Fruit fly (Drosophila melanogaster) whole organism, embryonic: ENCODE results near the gene mora.

Experiments used
- Bdp1 ChIP-seq: fragments of 200-800 bp; sonication (Bioruptor generic); optimal IDR thresholded peaks from 3 replicates; lab custom pipeline; 2016; ENCODE audit warnings: missing biosample characterization, missing genetic modification characterization
- Blimp-1 ChIP-seq: fragments of 200-800 bp; sonication (Bioruptor generic); optimal IDR thresholded peaks from 3 replicates; lab custom pipeline; 2018; ENCODE audit warnings: missing biosample characterization, missing genetic modification characterization, mild to moderate bottlenecking, moderate library complexity, missing genetic modification reagents
- CG10147 ChIP-seq: fragments of 200-800 bp; sonication (Bioruptor generic); optimal IDR thresholded peaks from 2 replicates; lab custom pipeline; 2019; ENCODE audit warnings: missing biosample characterization, mild to moderate bottlenecking, missing genetic modification characterization, moderate library complexity
- CG10209 ChIP-seq: fragments of 200-800 bp; sonication (Bioruptor generic); optimal IDR thresholded peaks from 3 replicates; lab custom pipeline; 2017; ENCODE audit warnings: missing biosample characterization, mild to moderate bottlenecking, missing genetic modification characterization, missing genetic modification reagents
- CG10321 ChIP-seq: fragments of 200-800 bp; sonication (Bioruptor generic); IDR thresholded peaks from 2 replicates; pipeline ENCODE4 v1.3.6; 2022; ENCODE audit warnings: missing biosample characterization, missing genetic modification characterization
- CG10979 ChIP-seq: fragments of 200-800 bp; sonication (Bioruptor generic); optimal IDR thresholded peaks from 2 replicates; lab custom pipeline; 2018; ENCODE audit warnings: missing biosample characterization, mild to moderate bottlenecking, missing genetic modification characterization, moderate library complexity
- CG11247 ChIP-seq: fragments of 200-800 bp; sonication (Bioruptor generic); IDR thresholded peaks from 2 replicates; pipeline ENCODE4 v1.3.6; 2022; ENCODE audit warnings: missing biosample characterization, missing genetic modification characterization
- CG11560 ChIP-seq: fragments of 200-800 bp; sonication (Bioruptor generic); IDR thresholded peaks from 3 replicates; pipeline ENCODE4 v1.3.6; 2022; ENCODE audit warnings: missing biosample characterization, missing genetic modification characterization
- CG12071 ChIP-seq: fragments of 200-800 bp; sonication (Bioruptor generic); optimal IDR thresholded peaks from 3 replicates; lab custom pipeline; 2018; ENCODE audit warnings: missing biosample characterization, mild to moderate bottlenecking, missing genetic modification characterization
- CG12299 ChIP-seq: fragments of 200-800 bp; sonication (Bioruptor generic); optimal IDR thresholded peaks from 2 replicates; lab custom pipeline; 2018; ENCODE audit warnings: missing biosample characterization, mild to moderate bottlenecking, missing genetic modification characterization
- CG15269 ChIP-seq: fragments of 200-800 bp; sonication (Bioruptor generic); optimal IDR thresholded peaks from 2 replicates; lab custom pipeline; 2018; ENCODE audit warnings: missing biosample characterization, mild to moderate bottlenecking, missing genetic modification characterization, moderate library complexity
- CG18476 ChIP-seq: fragments of 200-800 bp; sonication (Bioruptor generic); optimal IDR thresholded peaks from 2 replicates; lab custom pipeline; 2016; ENCODE audit warnings: missing biosample characterization, mild to moderate bottlenecking, missing genetic modification characterization
- CG18764 ChIP-seq: fragments of 200-800 bp; sonication (Bioruptor generic); optimal IDR thresholded peaks from 3 replicates; lab custom pipeline; 2016; ENCODE audit warnings: missing biosample characterization, missing genetic modification characterization
- CG2712 ChIP-seq: fragments of 200-800 bp; optimal IDR thresholded peaks from 3 replicates; lab custom pipeline; 2019; ENCODE audit warnings: missing biosample characterization, mild to moderate bottlenecking, missing genetic modification characterization, moderate library complexity
- CG3726 ChIP-seq: fragments of 200-800 bp; sonication (Bioruptor generic); IDR thresholded peaks from 3 replicates; pipeline ENCODE4, ENCODE4 v1.3.6; 2022; ENCODE audit warnings: missing biosample characterization, missing genetic modification characterization
- CG4328 ChIP-seq: fragments of 200-800 bp; sonication (Bioruptor generic); optimal IDR thresholded peaks from 3 replicates; lab custom pipeline; 2017; ENCODE audit warnings: missing biosample characterization, missing genetic modification reagents, missing genetic modification characterization
- CG4424 ChIP-seq: fragments of 200-800 bp; sonication (Bioruptor generic); optimal IDR thresholded peaks from 3 replicates; lab custom pipeline; 2016; ENCODE audit warnings: missing biosample characterization, missing genetic modification characterization
- CG4854 ChIP-seq: fragments of 200-800 bp; sonication (Bioruptor generic); optimal IDR thresholded peaks from 2 replicates; lab custom pipeline; 2016; ENCODE audit warnings: missing biosample characterization, missing genetic modification characterization, inconsistent platforms
- CG6683 ChIP-seq: fragments of 200-800 bp; sonication (Bioruptor generic); optimal IDR thresholded peaks from 2 replicates; lab custom pipeline; 2017; ENCODE audit warnings: missing biosample characterization, mild to moderate bottlenecking, missing genetic modification characterization, missing genetic modification reagents
- CG6765 ChIP-seq: fragments of 200-800 bp; sonication (Bioruptor generic); optimal IDR thresholded peaks from 3 replicates; lab custom pipeline; 2017; ENCODE audit warnings: missing biosample characterization, mild to moderate bottlenecking, missing genetic modification characterization
- CG7556 ChIP-seq: fragments of 200-800 bp; sonication (Bioruptor generic); optimal IDR thresholded peaks from 2 replicates; lab custom pipeline; 2017; ENCODE audit warnings: missing biosample characterization, mild to moderate bottlenecking, missing genetic modification characterization
- CG8478 ChIP-seq: fragments of >200 bp; optimal IDR thresholded peaks from 2 replicates; lab custom pipeline; 2018
- CG9437 ChIP-seq: fragments of 200-800 bp; sonication (Bioruptor generic); optimal IDR thresholded peaks from 2 replicates; lab custom pipeline; 2018; ENCODE audit warnings: missing biosample characterization, mild to moderate bottlenecking, missing genetic modification characterization
- CG9609 ChIP-seq: fragments of 200-800 bp; sonication (Bioruptor generic); optimal IDR thresholded peaks from 3 replicates; lab custom pipeline; 2016; ENCODE audit warnings: missing biosample characterization, missing genetic modification characterization
- CkIIα-i1 ChIP-seq: fragments of 200-800 bp; sonication (Bioruptor generic); IDR thresholded peaks from 2 replicates; pipeline ENCODE4 v1.3.6; 2022; ENCODE audit warnings: missing biosample characterization, missing genetic modification characterization
- Dbx ChIP-seq: fragments of 200-800 bp; sonication (Bioruptor generic); IDR thresholded peaks from 3 replicates; pipeline ENCODE4 v1.3.6; 2022; ENCODE audit warnings: missing biosample characterization, missing genetic modification characterization
- Dfd ChIP-seq, 2 experiments: fragments of >200 bp; optimal IDR thresholded peaks; 2 replicates each; lab custom pipeline; 2017; ENCODE audit warnings: missing biosample characterization in 2 of 2, missing genetic modification characterization in 2 of 2
- Dll ChIP-seq: fragments of 200-800 bp; sonication (Bioruptor generic); IDR thresholded peaks from 4 replicates; pipeline ENCODE4 v1.3.6; 2022; ENCODE audit warnings: missing biosample characterization, missing genetic modification characterization; ENCODE audit not compliant: partially characterized antibody
- E2f2 ChIP-seq: fragments of 200-800 bp; sonication (Bioruptor generic); IDR thresholded peaks from 2 replicates; pipeline ENCODE4 v1.3.6; 2022; ENCODE audit warnings: missing biosample characterization, missing genetic modification characterization
- Fer2 ChIP-seq: fragments of 200-800 bp; sonication (Bioruptor generic); optimal IDR thresholded peaks from 2 replicates; lab custom pipeline; 2018; ENCODE audit warnings: missing biosample characterization, mild to moderate bottlenecking, missing genetic modification characterization, moderate library complexity
- Hey ChIP-seq: fragments of 200-800 bp; sonication (Bioruptor generic); optimal IDR thresholded peaks from 3 replicates; lab custom pipeline; 2018; ENCODE audit warnings: missing biosample characterization, mild to moderate bottlenecking, missing genetic modification characterization
- Mes4 ChIP-seq: fragments of 200-800 bp; sonication (Bioruptor generic); optimal IDR thresholded peaks from 2 replicates; lab custom pipeline; 2016; ENCODE audit warnings: missing biosample characterization, missing genetic modification characterization
- PHDP ChIP-seq: fragments of 200-800 bp; sonication (Bioruptor generic); optimal IDR thresholded peaks from 3 replicates; lab custom pipeline; 2018; ENCODE audit warnings: missing biosample characterization, mild to moderate bottlenecking, missing genetic modification characterization, moderate library complexity
- Sry-β ChIP-seq: fragments of 200-800 bp; sonication (Bioruptor generic); optimal IDR thresholded peaks from 2 replicates; lab custom pipeline; 2018; ENCODE audit warnings: missing biosample characterization, mild to moderate bottlenecking, missing genetic modification characterization, moderate library complexity
- corto ChIP-seq: fragments of 200-800 bp; sonication (Bioruptor generic); optimal IDR thresholded peaks from 2 replicates; lab custom pipeline; 2016; ENCODE audit warnings: missing biosample characterization, mild to moderate bottlenecking, missing genetic modification characterization, moderate library complexity
- cwo ChIP-seq: fragments of 200-800 bp; sonication (Bioruptor generic); optimal IDR thresholded peaks from 3 replicates; lab custom pipeline; 2017; ENCODE audit warnings: missing biosample characterization, missing genetic modification characterization, mild to moderate bottlenecking, moderate library complexity, missing genetic modification reagents
- dan ChIP-seq: fragments of 200-800 bp; sonication (Bioruptor generic); IDR thresholded peaks from 2 replicates; pipeline ENCODE4 v1.3.6; 2022; ENCODE audit warnings: missing biosample characterization, missing genetic modification characterization
- dati ChIP-seq: fragments of 200-800 bp; sonication (Bioruptor generic); IDR thresholded peaks from 2 replicates; pipeline ENCODE4 v1.3.6; 2022; ENCODE audit warnings: missing biosample characterization, missing genetic modification characterization
- fd102C ChIP-seq: fragments of 200-800 bp; sonication (Bioruptor generic); optimal IDR thresholded peaks from 2 replicates; lab custom pipeline; 2018; ENCODE audit warnings: missing biosample characterization, mild to moderate bottlenecking, missing genetic modification characterization, moderate library complexity
- fru ChIP-seq: fragments of >200 bp; optimal IDR thresholded peaks from 2 replicates; lab custom pipeline; 2017
- ind ChIP-seq: fragments of 200-800 bp; sonication (Bioruptor generic); optimal IDR thresholded peaks from 3 replicates; lab custom pipeline; 2016; ENCODE audit warnings: missing biosample characterization, missing genetic modification characterization
- ken ChIP-seq: fragments of 200-800 bp; sonication (Bioruptor generic); IDR thresholded peaks from 3 replicates; pipeline ENCODE4 v1.3.6; 2022; ENCODE audit warnings: missing biosample characterization, missing genetic modification characterization
- nerfin-1 ChIP-seq: fragments of 200-800 bp; sonication (Bioruptor generic); optimal IDR thresholded peaks from 3 replicates; lab custom pipeline; 2019; ENCODE audit warnings: missing biosample characterization, mild to moderate bottlenecking, missing genetic modification characterization, moderate library complexity
- prd ChIP-seq, 3 experiments: fragments of >200 bp in 2 of 3; fragments of 200-800 bp in 1 of 3; sonication (Bioruptor generic) in 1 of 3; optimal IDR thresholded peaks in 2 of 3; IDR thresholded peaks in 1 of 3; 2 replicates in 2 of 3; 3 replicates in 1 of 3; pipeline versions ENCODE4 v1.3.6 to Lab custom; 2017 to 2022; ENCODE audit warnings: missing biosample characterization in 1 of 3, missing genetic modification characterization in 1 of 3
- psq ChIP-seq: fragments of 200-800 bp; sonication (Bioruptor generic); optimal IDR thresholded peaks from 2 replicates; lab custom pipeline; 2017; ENCODE audit warnings: missing biosample characterization, missing genetic modification characterization
- pzg ChIP-seq: fragments of 200-800 bp; sonication (Bioruptor generic); optimal IDR thresholded peaks from 3 replicates; lab custom pipeline; 2018; ENCODE audit warnings: missing biosample characterization, mild to moderate bottlenecking, missing genetic modification characterization, moderate library complexity
- ranshi ChIP-seq: fragments of 200-800 bp; sonication (Bioruptor generic); IDR thresholded peaks from 2 replicates; pipeline ENCODE4 v1.3.6; 2022; ENCODE audit warnings: missing biosample characterization, missing genetic modification characterization
- slp2 ChIP-seq: fragments of 200-800 bp; sonication (Bioruptor generic); optimal IDR thresholded peaks from 2 replicates; lab custom pipeline; 2016; ENCODE audit warnings: missing biosample characterization, missing genetic modification characterization
- tin ChIP-seq: fragments of 200-800 bp; sonication (Bioruptor generic); optimal IDR thresholded peaks from 3 replicates; lab custom pipeline; 2016; ENCODE audit warnings: missing biosample characterization, missing genetic modification characterization
- wdn ChIP-seq: fragments of 200-800 bp; sonication (Bioruptor generic); IDR thresholded peaks from 2 replicates; pipeline ENCODE4 v1.3.6; 2022; ENCODE audit warnings: missing biosample characterization, missing genetic modification characterization

mora gene

DNA sequence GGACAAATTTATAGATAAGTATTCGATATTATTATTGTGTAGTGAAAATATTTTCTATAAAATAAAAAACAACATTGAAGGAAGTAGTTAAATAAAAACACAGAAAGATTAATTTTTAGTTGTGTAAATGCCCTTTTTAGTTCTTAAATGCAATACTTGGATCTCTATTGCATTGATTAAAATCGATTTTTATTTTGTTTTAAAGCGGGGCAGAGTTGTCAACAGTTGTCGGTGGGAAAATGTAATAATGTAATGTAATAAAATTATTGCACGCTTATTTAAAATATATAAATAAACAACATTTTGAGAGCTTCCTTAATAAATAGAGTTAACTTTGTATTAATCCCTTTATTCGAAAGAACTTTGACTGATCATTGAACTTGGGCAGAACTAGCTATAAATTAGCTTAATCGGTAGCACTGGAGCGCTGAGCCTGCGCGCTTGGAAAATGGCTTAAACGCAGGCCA is 22.6 kb upstream of the mora start, which contains the start of gene Apc2 (continued):
- TF ChIP-seq dan (GFP tag; lab: Robert Waterston, UW), result no peak
- 0 out of 2 replicates have a peak, but pooled peaks have one; percentile 21 for TF ChIP-seq CG11247 (GFP tag; lab: Robert Waterston, UW)
- TF ChIP-seq PHDP (tag; lab: Kevin White, UChicago), result peak; percentile 53
- TF ChIP-seq fd102C (GFP tag; lab: Kevin White, UChicago), result no peak
- TF ChIP-seq cwo (GFP tag; lab: Kevin White, UChicago), result no peak
- TF ChIP-seq CG4328, result no peak
- TF ChIP-seq Hey, result no peak
- TF ChIP-seq ken (GFP tag; lab: Robert Waterston, UW), result peak; percentile 59; the same call in 2 of the 3 replicates
- peak; percentile 16 for TF ChIP-seq CG12299 (tag; lab: Kevin White, UChicago)
- no peak for TF ChIP-seq CkIIα-i1 (GFP tag; lab: Robert Waterston, UW)
- peak; percentile 56 for TF ChIP-seq tin
- peak; percentile 61 for TF ChIP-seq CG18476 (GFP tag; lab: Kevin White, UChicago)
- TF ChIP-seq CG10321 (GFP tag; lab: Robert Waterston, UW), result 0 out of 2 replicates have a peak, but pooled peaks have one; percentile 21
- no peak for TF ChIP-seq CG9609 (GFP tag; lab: Kevin White, UChicago)
- TF ChIP-seq CG4854 (GFP tag; lab: Kevin White, UChicago), result peak; percentile 25
- no peak for TF ChIP-seq CG8478 (lab: Kevin White, UChicago)
- peak; percentile 98 for TF ChIP-seq CG9437 (GFP tag; lab: Kevin White, UChicago)
- TF ChIP-seq prd (optimal IDR thresholded peaks at IDR 0.05; lab: Kevin White, UChicago), result no peak
- peak; percentile 69 for TF ChIP-seq prd (GFP tag; IDR thresholded peaks at IDR 0.05; lab: Robert Waterston, UW)
- TF ChIP-seq Dfd (GFP tag; optimal IDR thresholded peaks at IDR 0.05; lab: Kevin White, UChicago), result no peak
- no peak for TF ChIP-seq Mes4
- TF ChIP-seq Sry-β (GFP tag; lab: Kevin White, UChicago), result peak; percentile 94
- TF ChIP-seq fru, result no peak
- peak; percentile 24 for TF ChIP-seq slp2 (GFP tag; lab: Kevin White, UChicago)
- TF ChIP-seq Bdp1 (GFP tag; lab: Kevin White, UChicago), result peak; percentile 14
- no peak for TF ChIP-seq CG6765 (GFP tag; lab: Kevin White, UChicago)
- no peak for TF ChIP-seq CG6683 (GFP tag; lab: Kevin White, UChicago)
- no peak for TF ChIP-seq dati (GFP tag; lab: Robert Waterston, UW)
- TF ChIP-seq psq (GFP tag; lab: Kevin White, UChicago), result peak; percentile 10
- no peak for TF ChIP-seq wdn (GFP tag; lab: Robert Waterston, UW)
- peak; percentile 67 for TF ChIP-seq CG15269 (tag; lab: Kevin White, UChicago)
- peak; percentile 13 for TF ChIP-seq CG18764
- TF ChIP-seq CG3726 (GFP tag; lab: Robert Waterston, UW), result no peak
- peak; percentile 42 for TF ChIP-seq Fer2 (tag; lab: Kevin White, UChicago)
- peak; percentile 33 for TF ChIP-seq CG4424 (GFP tag; lab: Kevin White, UChicago)
- peak; percentile 89 for TF ChIP-seq CG11560 (tag; lab: Robert Waterston, UW)
- no peak for TF ChIP-seq CG12071
- TF ChIP-seq E2f2, result no peak; the same call in 1 of the 2 replicates
- 0 out of 3 replicates have a peak, but pooled peaks have one; percentile 19 for TF ChIP-seq Dbx (GFP tag; lab: Robert Waterston, UW)
- TF ChIP-seq corto (GFP tag; lab: Kevin White, UChicago), result no peak
- peak; percentile 51 for TF ChIP-seq CG10209 (GFP tag; lab: Kevin White, UChicago)
- peak; percentile 24 for TF ChIP-seq nerfin-1 (tag; lab: Kevin White, UChicago)
- TF ChIP-seq CG10979 (tag; lab: Kevin White, UChicago), result peak; percentile 62
- peak; percentile 21 for TF ChIP-seq pzg
- peak; percentile 46 for TF ChIP-seq CG10147 (GFP tag; lab: Kevin White, UChicago)
- peak; percentile 36 for TF ChIP-seq ind
- TF ChIP-seq CG7556 (GFP tag; lab: Kevin White, UChicago), result peak; percentile 60
- peak; percentile 60 for TF ChIP-seq Blimp-1
- TF ChIP-seq ranshi (GFP tag; lab: Robert Waterston, UW), result peak; percentile 60; the same call in 1 of the 2 replicates
- TF ChIP-seq Dll (GFP tag; lab: Robert Waterston, UW), result peak; percentile 78
- TF ChIP-seq CG2712 (tag; lab: Kevin White, UChicago), result peak; percentile 73
